Worm (Caenorhabditis elegans) whole organism, L2 larva: Measurements from ENCODE around the gene kqt-1.

Experiments used
- Y55F3AM.14 ChIP-seq: fragments of 200-800 bp; sonication (Bioruptor generic); optimal IDR thresholded peaks from 2 replicates; lab custom pipeline; 2018; ENCODE audit warnings: mild to moderate bottlenecking, missing genetic modification characterization, missing compliant biosample characterization
- ama-1 ChIP-seq: fragments of 150-350 bp; optimal IDR thresholded peaks from 2 replicates; lab custom pipeline; 2018; ENCODE audit warnings: inconsistent platforms
- ceh-82 ChIP-seq: fragments of 150-350 bp; optimal IDR thresholded peaks from 2 replicates; lab custom pipeline; 2014; ENCODE audit warnings: missing biosample characterization, missing genetic modification characterization
- lin-13 ChIP-seq: fragments of 150-350 bp; optimal IDR thresholded peaks from 2 replicates; lab custom pipeline; 2014; ENCODE audit warnings: missing biosample characterization, missing genetic modification reagents, missing genetic modification characterization
- lin-39 ChIP-seq: fragments of 150-350 bp; optimal IDR thresholded peaks from 2 replicates; lab custom pipeline; 2014; ENCODE audit warnings: missing biosample characterization, missing genetic modification reagents, missing genetic modification characterization
- lsy-2 ChIP-seq, 2 experiments: fragments of 150-350 bp in 1 of 2; sonication (generic microtip) in 1 of 2; optimal IDR thresholded peaks; 2 replicates each; lab custom pipeline; 2014 to 2017; ENCODE audit warnings: missing biosample characterization in 2 of 2, missing genetic modification characterization in 2 of 2
- nhr-129 ChIP-seq: fragments of 150-350 bp; optimal IDR thresholded peaks from 2 replicates; lab custom pipeline; 2014; ENCODE audit warnings: missing biosample characterization, missing genetic modification characterization
- nhr-237 ChIP-seq: fragments of 150-350 bp; optimal IDR thresholded peaks from 2 replicates; lab custom pipeline; 2014; ENCODE audit warnings: missing biosample characterization, missing genetic modification characterization
- nhr-25 ChIP-seq: fragments of 150-350 bp; sonication (generic microtip); optimal IDR thresholded peaks from 3 replicates; lab custom pipeline; 2014; ENCODE audit warnings: missing biosample characterization, missing genetic modification characterization
- snpc-4 ChIP-seq: fragments of 150-350 bp; optimal IDR thresholded peaks from 2 replicates; lab custom pipeline; 2014; ENCODE audit warnings: missing biosample characterization, missing genetic modification characterization
- unc-39 ChIP-seq: fragments of 150-350 bp; optimal IDR thresholded peaks from 2 replicates; lab custom pipeline; 2014; ENCODE audit warnings: missing biosample characterization, missing genetic modification characterization
- unc-62 ChIP-seq: fragments of 150-350 bp; optimal IDR thresholded peaks from 2 replicates; lab custom pipeline; 2014; ENCODE audit warnings: missing biosample characterization, missing genetic modification reagents, missing genetic modification characterization
- ztf-4 ChIP-seq: fragments of 150-350 bp; optimal IDR thresholded peaks from 2 replicates; lab custom pipeline; 2014; ENCODE audit warnings: missing biosample characterization, missing genetic modification characterization

DNA sequence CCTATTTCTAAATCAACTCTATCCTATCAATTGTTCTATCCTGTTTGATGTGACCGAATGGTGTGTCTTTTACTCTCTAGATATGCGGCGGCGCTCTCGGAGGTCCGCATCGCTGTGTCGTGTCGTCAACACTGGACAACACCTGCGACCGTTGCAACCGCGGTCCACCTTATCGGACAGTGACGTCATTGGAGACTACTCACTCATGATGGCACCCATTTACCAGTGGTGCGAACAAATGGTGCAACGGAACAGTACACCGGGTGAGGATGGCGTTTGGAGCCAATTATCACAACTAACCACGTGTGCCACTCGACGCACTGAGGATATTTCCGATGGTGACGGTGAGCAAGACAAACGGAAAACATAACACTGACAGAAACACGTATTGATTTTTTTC, 6.5 kb downstream of the kqt-1 start:
- TF ChIP-seq ceh-82 (tag; lab: Kevin White, UChicago) (no peak), lin-13 (GFP tag; lab: Kevin White, UChicago) (no peak), unc-62 (no peak), Y55F3AM.14 (GFP tag; lab: Kevin White, UChicago) (no peak), unc-39 (tag; lab: Kevin White, UChicago) (no peak), lin-39 (tag; lab: Kevin White, UChicago) (no peak), nhr-25 (no peak), lsy-2 (tag; optimal IDR thresholded peaks at IDR 0.05; lab: Kevin White, UChicago) (no peak), nhr-129 (tag; lab: Kevin White, UChicago) (no peak), ama-1 (no peak), ztf-4 (tag; lab: Kevin White, UChicago) (no peak), snpc-4 (tag; lab: Kevin White, UChicago) (no peak), nhr-237 (tag; lab: Kevin White, UChicago) (no peak)
